Worm (Caenorhabditis elegans): Measurements from ENCODE around the gene usp-46.

- TF ChIP-seq aly-2 (tag; optimal IDR thresholded peaks at IDR 0.05) (no peak), nhr-21 (tag; optimal IDR thresholded peaks at IDR 0.05) (no peak)
These were observed 50.9 kb downstream of the usp-46 start, which contains the start of the genes ZK632.10 and ZK632.11 for ce11 chrIII:9827163-9827951.

All from whole organism, L2 larva.